Worm (Caenorhabditis elegans) whole organism, L4 larva: ENCODE results near the gene F14D12.1.

Source experiments
- F10B5.3 ChIP-seq: sonication (generic microtip); optimal IDR thresholded peaks from 2 replicates; lab custom pipeline; 2016; ENCODE audit warnings: mild to moderate bottlenecking, missing genetic modification characterization, missing compliant biosample characterization
- ceh-82 ChIP-seq: sonication (generic microtip); optimal IDR thresholded peaks from 2 replicates; lab custom pipeline; 2017; ENCODE audit warnings: missing biosample characterization, missing genetic modification characterization
- dpl-1 ChIP-seq: fragments of 150-350 bp; optimal IDR thresholded peaks from 2 replicates; lab custom pipeline; 2014; ENCODE audit warnings: missing biosample characterization, missing genetic modification reagents, missing genetic modification characterization
- mdt-29 ChIP-seq: fragments of 200-800 bp; sonication (Bioruptor generic); IDR thresholded peaks from 2 replicates; pipeline ENCODE4 v1.3.6; 2022; ENCODE audit warnings: missing genetic modification reagents, missing genetic modification characterization, missing compliant biosample characterization
- pha-4 ChIP-seq, 2 experiments: fragments of 150-350 bp in 1 of 2; fragments of 200-800 bp in 1 of 2; sonication (Bioruptor generic) in 1 of 2; IDR thresholded peaks in 1 of 2; optimal IDR thresholded peaks in 1 of 2; 2 replicates each; pipeline versions ENCODE4 v1.3.6 to Lab custom; 2014 to 2022; ENCODE audit warnings: missing genetic modification characterization in 2 of 2, missing genetic modification reagents in 2 of 2, missing biosample characterization in 1 of 2, missing compliant biosample characterization in 1 of 2
- saeg-2 ChIP-seq: fragments of 200-800 bp; sonication (Bioruptor generic); IDR thresholded peaks from 2 replicates; pipeline ENCODE4 v1.3.6; 2022; ENCODE audit warnings: missing genetic modification reagents, missing genetic modification characterization, missing compliant biosample characterization
- sdz-12 ChIP-seq: fragments of 200-800 bp; sonication (Bioruptor generic); optimal IDR thresholded peaks from 2 replicates; lab custom pipeline; 2018; ENCODE audit warnings: mild to moderate bottlenecking, missing genetic modification characterization, missing compliant biosample characterization
- spr-3 ChIP-seq: fragments of 200-800 bp; sonication (Bioruptor generic); optimal IDR thresholded peaks from 2 replicates; lab custom pipeline; 2018; ENCODE audit warnings: mild to moderate bottlenecking, missing genetic modification characterization, missing compliant biosample characterization
- unc-62 ChIP-seq, 3 experiments: fragments of 150-350 bp in 1 of 3; sonication (generic microtip); optimal IDR thresholded peaks in 2 of 3; peaks in 1 of 3; 1 replicate in 1 of 3; 2 replicates in 2 of 3; lab custom pipeline; 2014 to 2017; ENCODE audit warnings: missing biosample characterization in 3 of 3, missing genetic modification characterization in 3 of 3, missing genetic modification reagents in 3 of 3, missing genotype in 1 of 3

DNA sequence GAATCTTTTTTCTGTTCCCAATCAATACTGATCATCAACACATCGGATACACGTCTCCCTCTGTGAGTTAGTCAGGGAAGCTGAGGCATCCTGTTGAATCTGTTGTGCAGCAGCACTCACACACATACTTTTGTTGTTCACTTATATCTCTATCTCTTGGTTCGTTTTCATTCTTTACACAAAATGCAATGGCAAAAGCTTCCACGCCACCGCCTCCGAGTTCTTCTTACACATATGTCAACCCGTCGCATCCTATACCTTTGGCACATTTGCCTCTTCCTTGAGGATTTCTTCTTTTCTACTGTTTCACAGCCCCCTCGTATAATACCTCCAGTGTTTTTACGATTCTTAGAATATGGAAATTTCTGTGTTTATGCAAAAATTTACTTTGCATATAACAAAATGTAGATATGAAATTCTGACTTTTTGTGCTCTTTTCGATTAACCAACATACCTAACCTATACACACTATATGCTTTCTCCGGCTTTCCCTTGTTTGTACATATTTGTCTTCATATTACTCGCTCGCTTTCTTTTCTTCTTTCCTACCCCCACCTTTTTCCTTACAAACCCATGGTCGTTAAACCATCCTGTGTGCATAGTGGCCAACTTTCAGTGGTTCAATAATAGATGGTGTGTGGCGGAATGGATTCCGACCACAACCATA, 10.9 kb upstream of the F14D12.1 start, which contains the start of gene unc-97:
- TF ChIP-seq mdt-29 (no peak), saeg-2 (no peak), unc-62 (GFP tag; optimal IDR thresholded peaks at IDR 0.05 in 1 of 2; lab: Kevin White, UChicago) (no peak), unc-62 (tag; optimal IDR thresholded peaks at IDR 0.05; lab: Kevin White, UChicago) (no peak), pha-4 (GFP tag; IDR thresholded peaks at IDR 0.05; lab: Robert Waterston, UW) (no peak), pha-4 (tag; optimal IDR thresholded peaks at IDR 0.05; lab: Kevin White, UChicago) (no peak), spr-3 (GFP tag; lab: Kevin White, UChicago) (no peak), ceh-82 (tag; lab: Kevin White, UChicago) (no peak), sdz-12 (GFP tag; lab: Kevin White, UChicago) (no peak), dpl-1 (GFP tag; lab: Kevin White, UChicago) (no peak), F10B5.3 (tag; lab: Kevin White, UChicago) (no peak)
